Fruit fly (Drosophila melanogaster): ENCODE measurements around the gene Cog8.

dm6 chr2L:11535845-11536244, 37.1 kb upstream of the Cog8 start, which contains the start of gene CG43438:
- TF ChIP-seq CG33017 (tag; optimal IDR thresholded peaks at IDR 0.05) (no peak), kay (GFP tag; ENCODE audit: borderline replicate concordance) (no peak), CG12768 (GFP tag; optimal IDR thresholded peaks at IDR 0.05) (no peak), toe (GFP tag; optimal IDR thresholded peaks at IDR 0.05) (no peak), Crg-1 (GFP tag; optimal IDR thresholded peaks at IDR 0.05) (no peak), CG7045 (GFP tag; optimal IDR thresholded peaks at IDR 0.05) (no peak), CG11617 (GFP tag; optimal IDR thresholded peaks at IDR 0.05) (no peak)
